Worm (Caenorhabditis elegans): ENCODE results near the gene F59D12.3.

ce11 chrX:15650428-15650827 is 341 bp downstream of the F59D12.3 start:
- no peak for TF ChIP-seq nhr-6 (tag; optimal IDR thresholded peaks at IDR 0.05)
- TF ChIP-seq lin-1 (GFP tag; IDR thresholded peaks at IDR 0.05) = no peak
- 0 out of 2 replicates have a peak, but pooled peaks have one; percentile 15 for TF ChIP-seq dmd-9 (GFP tag; IDR thresholded peaks at IDR 0.05)
- TF ChIP-seq cey-2 (tag; optimal IDR thresholded peaks at IDR 0.05; ENCODE audit: borderline replicate concordance, insufficient read depth) = no peak
- TF ChIP-seq unc-39 (tag; optimal IDR thresholded peaks at IDR 0.05) = no peak
- TF ChIP-seq skn-1 (tag; optimal IDR thresholded peaks at IDR 0.05) = no peak
